Fruit fly (Drosophila melanogaster): ENCODE results near the gene CG10375.

The CG10375 gene

DNA sequence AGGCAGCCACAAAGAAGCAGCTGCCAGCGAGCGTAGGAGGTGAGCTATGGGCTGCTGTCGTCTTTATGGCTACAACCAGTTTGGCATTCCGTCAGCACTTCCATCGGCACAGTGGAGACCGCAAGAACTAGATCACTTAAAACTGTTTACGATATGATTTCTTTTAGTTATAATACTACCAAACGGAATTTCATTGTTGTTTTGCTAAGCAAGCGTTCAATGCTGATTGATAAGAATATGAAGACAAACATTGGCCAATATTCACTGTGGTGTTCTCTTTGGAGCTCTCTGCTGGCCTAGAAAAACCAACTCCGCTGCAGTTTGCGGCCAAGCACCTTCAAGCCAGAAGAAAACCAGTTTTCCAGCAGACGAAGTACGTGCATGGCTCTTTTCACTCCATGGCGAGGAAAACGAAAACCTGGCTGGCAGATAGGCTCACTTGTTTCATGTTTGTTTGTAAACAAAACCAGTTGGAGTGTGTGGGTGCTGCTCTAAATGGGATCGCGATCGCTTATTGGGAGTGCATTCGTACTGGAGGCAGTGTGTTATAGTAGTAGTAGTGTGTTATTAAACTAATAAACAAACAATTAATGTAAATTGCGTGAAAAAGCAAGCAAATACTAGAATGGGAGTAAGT is 50.2 kb downstream of the CG10375 start (continued):
- TF ChIP-seq kah (GFP tag; optimal IDR thresholded peaks at IDR 0.05): no peak
- TF ChIP-seq CG31365 (tag; optimal IDR thresholded peaks at IDR 0.05): peak; percentile 25
- no peak for TF ChIP-seq CG33557 (GFP tag; optimal IDR thresholded peaks at IDR 0.05)
- TF ChIP-seq gt (GFP tag; IDR thresholded peaks at IDR 0.05): no peak
- TF ChIP-seq pros (GFP tag; optimal IDR thresholded peaks at IDR 0.05): no peak
- TF ChIP-seq YL-1 (GFP tag; optimal IDR thresholded peaks at IDR 0.05): peak; percentile 12
- peak; percentile 47 for TF ChIP-seq CG10366 (GFP tag; IDR thresholded peaks at IDR 0.05)
- TF ChIP-seq Camta (GFP tag; optimal IDR thresholded peaks at IDR 0.05): no peak
- TF ChIP-seq bab2 (GFP tag; optimal IDR thresholded peaks at IDR 0.05): peak; percentile 2
- TF ChIP-seq CG6272 (GFP tag; IDR thresholded peaks at IDR 0.05): 0 out of 2 replicates have a peak, but pooled peaks have one; percentile 23
- peak; percentile 6 for TF ChIP-seq CG16863 (GFP tag; optimal IDR thresholded peaks at IDR 0.05)
- TF ChIP-seq croc (GFP tag; conservative IDR thresholded peaks at IDR 0.05): no peak
- TF ChIP-seq pan (optimal IDR thresholded peaks at IDR 0.05): no peak
- peak in 1 of 2 experiments; percentile 35 for TF ChIP-seq pan (GFP tag; optimal IDR thresholded peaks at IDR 0.05 in 1 of 2, IDR thresholded peaks at IDR 0.05 in 1 of 2)
- TF ChIP-seq Hr39 (optimal IDR thresholded peaks at IDR 0.05): no peak
- TF ChIP-seq so (GFP tag; IDR thresholded peaks at IDR 0.05): no peak
- TF ChIP-seq sens (GFP tag): no peak
- no peak for TF ChIP-seq CG13123 (GFP tag; optimal IDR thresholded peaks at IDR 0.05)
- peak; percentile 5 for TF ChIP-seq pfk (GFP tag; optimal IDR thresholded peaks at IDR 0.05)
- TF ChIP-seq CG10209 (GFP tag; optimal IDR thresholded peaks at IDR 0.05): no peak
- no peak for TF ChIP-seq rib (GFP tag; IDR thresholded peaks at IDR 0.05)
- peak; percentile 1 for TF ChIP-seq pho (GFP tag; optimal IDR thresholded peaks at IDR 0.05)
- TF ChIP-seq lov (optimal IDR thresholded peaks at IDR 0.05): no peak
- TF ChIP-seq lov (GFP tag; IDR thresholded peaks at IDR 0.05): no peak
- TF ChIP-seq CG5953 (GFP tag; IDR thresholded peaks at IDR 0.05): 0 out of 2 replicates have a peak, but pooled peaks have one; percentile 6
- peak; percentile 27 for TF ChIP-seq fd64A (GFP tag; optimal IDR thresholded peaks at IDR 0.05)
- TF ChIP-seq Six4 (GFP tag; optimal IDR thresholded peaks at IDR 0.05): peak; percentile 18
- TF ChIP-seq CrebB (tag; optimal IDR thresholded peaks at IDR 0.05): peak; percentile 4
- no peak for TF ChIP-seq Bgb (GFP tag; IDR thresholded peaks at IDR 0.05; ENCODE audit: partially characterized antibody)
- no peak for TF ChIP-seq CG8290 (GFP tag; optimal IDR thresholded peaks at IDR 0.05)
- TF ChIP-seq CG8290 (tag; optimal IDR thresholded peaks at IDR 0.05): no peak
- no peak for TF ChIP-seq Gug (GFP tag; IDR thresholded peaks at IDR 0.05)
- TF ChIP-seq CG4617 (GFP tag; optimal IDR thresholded peaks at IDR 0.05; ENCODE audit: borderline replicate concordance): no peak
- no peak for TF ChIP-seq Hand (GFP tag; optimal IDR thresholded peaks at IDR 0.05)
- no peak for TF ChIP-seq otp (GFP tag; IDR thresholded peaks at IDR 0.05)
- no peak for TF ChIP-seq CG2116 (GFP tag; optimal IDR thresholded peaks at IDR 0.05)
- TF ChIP-seq HLHmδ (GFP tag; optimal IDR thresholded peaks at IDR 0.05): no peak
- TF ChIP-seq p53 (GFP tag; optimal IDR thresholded peaks at IDR 0.05): no peak
- TF ChIP-seq Sry-β (GFP tag; optimal IDR thresholded peaks at IDR 0.05): no peak
- peak; percentile 23 for TF ChIP-seq lilli (GFP tag; optimal IDR thresholded peaks at IDR 0.05)
- no peak for TF ChIP-seq CG11398 (GFP tag; optimal IDR thresholded peaks at IDR 0.05)
- peak; percentile 36 for TF ChIP-seq shn (GFP tag; optimal IDR thresholded peaks at IDR 0.05)
- TF ChIP-seq CG4820 (GFP tag; optimal IDR thresholded peaks at IDR 0.05): no peak

All from whole organism, embryonic.